Fruit fly (Drosophila melanogaster): ENCODE results near the gene CG31816.

The CG31816 gene

dm6 chr2L:16548418-16549108, 6.2 kb downstream of the CG31816 start:
- no peak for TF ChIP-seq CG17801 (GFP tag; optimal IDR thresholded peaks at IDR 0.05; ENCODE audit: partially characterized antibody)

- TF ChIP-seq CG17801 (GFP tag; optimal IDR thresholded peaks at IDR 0.05; ENCODE audit: partially characterized antibody), result no peak
Measured at dm6 chr2L:16549859-16550258, 7.5 kb downstream of the CG31816 start, which contains the start of gene CG5968. Gene CG5968, minus strand, starts transcription at chr2L:16549959.

dm6 chr2L:16559919-16560318, 17.6 kb downstream of the CG31816 start:
- no peak for TF ChIP-seq CG17801 (GFP tag; optimal IDR thresholded peaks at IDR 0.05; ENCODE audit: partially characterized antibody)

dm6 chr2L:16562379-16562778, 20.0 kb downstream of the CG31816 start:
- TF ChIP-seq CG17801 (GFP tag; optimal IDR thresholded peaks at IDR 0.05; ENCODE audit: partially characterized antibody), result no peak

dm6 chr2L:16582732-16583131, 40.4 kb downstream of the CG31816 start:
- TF ChIP-seq CG17801 (GFP tag; optimal IDR thresholded peaks at IDR 0.05; ENCODE audit: partially characterized antibody), result no peak

dm6 chr2L:16587654-16588348, 45.5 kb downstream of the CG31816 start:
- no peak for TF ChIP-seq CG17801 (GFP tag; optimal IDR thresholded peaks at IDR 0.05; ENCODE audit: partially characterized antibody)

dm6 chr2L:16588691-16589102, 46.4 kb downstream of the CG31816 start:
- no peak for TF ChIP-seq CG17801 (GFP tag; optimal IDR thresholded peaks at IDR 0.05; ENCODE audit: partially characterized antibody)

- no peak for TF ChIP-seq CG17801 (GFP tag; optimal IDR thresholded peaks at IDR 0.05; ENCODE audit: partially characterized antibody)
Measured at dm6 chr2L:16590345-16591107, 48.2 kb downstream of the CG31816 start.

dm6 chr2L:16591480-16591879, 49.1 kb downstream of the CG31816 start:
- no peak for TF ChIP-seq CG17801 (GFP tag; optimal IDR thresholded peaks at IDR 0.05; ENCODE audit: partially characterized antibody)

- TF ChIP-seq CG17801 (GFP tag; optimal IDR thresholded peaks at IDR 0.05; ENCODE audit: partially characterized antibody), result no peak
Measured at dm6 chr2L:16591934-16592333, 49.6 kb downstream of the CG31816 start.
